Worm (Caenorhabditis elegans) whole organism, late embryonic: Measurements from ENCODE around the gene ZK546.5.

Experiments used
- hlh-15 ChIP-seq: sonication (generic microtip); optimal IDR thresholded peaks from 2 replicates; lab custom pipeline; 2016; ENCODE audit warnings: missing genetic modification characterization, missing compliant biosample characterization
- nhr-11 ChIP-seq: fragments of 150-350 bp; optimal IDR thresholded peaks from 2 replicates; lab custom pipeline; 2014; ENCODE audit warnings: missing biosample characterization, missing genetic modification characterization

ce11 chrII:4942829-4943228, 7.2 kb downstream of the ZK546.5 start:
- TF ChIP-seq hlh-15 (no peak), nhr-11 (tag; lab: Kevin White, UChicago) (no peak)
